Worm (Caenorhabditis elegans) whole organism, early embryonic: ENCODE measurements around the gene F36H5.13.
"Not testable (repeated sequence)": the region's sequence is repeated elsewhere in the genome, so short reads cannot be mapped to it uniquely, and the experiment has no call there.

Source experiments
- B0310.2 ChIP-seq: sonication (generic microtip); optimal IDR thresholded peaks from 2 replicates; lab custom pipeline; 2016; ENCODE audit warnings: mild to moderate bottlenecking, missing genetic modification characterization, missing compliant biosample characterization
- F13C5.2 ChIP-seq: sonication (generic microtip); optimal IDR thresholded peaks from 2 replicates; lab custom pipeline; 2017; ENCODE audit warnings: mild to moderate bottlenecking, missing genetic modification characterization, inconsistent platforms, missing compliant biosample characterization
- aly-1 ChIP-seq: sonication (generic microtip); optimal IDR thresholded peaks from 2 replicates; lab custom pipeline; 2016; ENCODE audit warnings: missing genetic modification characterization, missing compliant biosample characterization
- ama-1 ChIP-seq: fragments of 150-350 bp; optimal IDR thresholded peaks from 2 replicates; lab custom pipeline; 2014
- ceh-13 ChIP-seq: fragments of 200-800 bp; sonication (Bioruptor generic); optimal IDR thresholded peaks from 2 replicates; lab custom pipeline; 2018; ENCODE audit warnings: mild to moderate bottlenecking, missing genetic modification characterization, missing compliant biosample characterization
- ceh-36 ChIP-seq: sonication (generic microtip); optimal IDR thresholded peaks from 2 replicates; lab custom pipeline; 2016; ENCODE audit warnings: missing genetic modification characterization, inconsistent platforms, missing compliant biosample characterization
- ets-7 ChIP-seq: sonication (generic microtip); optimal IDR thresholded peaks from 2 replicates; lab custom pipeline; 2016; ENCODE audit warnings: missing genotype, missing genetic modification characterization, missing compliant biosample characterization
- flt-1 ChIP-seq: fragments of 200-800 bp; sonication (Bioruptor generic); IDR thresholded peaks from 2 replicates; pipeline ENCODE4 v1.3.6; 2022; ENCODE audit warnings: missing genetic modification characterization, missing compliant biosample characterization
- hmbx-1 ChIP-seq: sonication (generic microtip); optimal IDR thresholded peaks from 2 replicates; lab custom pipeline; 2016; ENCODE audit warnings: mild to moderate bottlenecking, missing genetic modification characterization, missing compliant biosample characterization
- hmg-4 ChIP-seq: fragments of 200-800 bp; sonication (Bioruptor generic); optimal IDR thresholded peaks from 2 replicates; lab custom pipeline; 2018; ENCODE audit warnings: mild to moderate bottlenecking, missing genetic modification characterization, missing compliant biosample characterization
- hnd-1 ChIP-seq: sonication (generic microtip); optimal IDR thresholded peaks from 2 replicates; lab custom pipeline; 2016; ENCODE audit warnings: missing genetic modification characterization, missing compliant biosample characterization
- pes-1 ChIP-seq: fragments of 200-800 bp; sonication (Bioruptor generic); IDR thresholded peaks from 2 replicates; pipeline ENCODE4 v1.3.6; 2022; ENCODE audit warnings: missing genetic modification reagents, missing genetic modification characterization, missing compliant biosample characterization
- scrt-1 ChIP-seq: fragments of 200-800 bp; sonication (Bioruptor generic); IDR thresholded peaks from 2 replicates; pipeline ENCODE4 v1.3.6; 2022; ENCODE audit warnings: missing genetic modification characterization, missing compliant biosample characterization
- sea-1 ChIP-seq: fragments of 200-800 bp; sonication (Bioruptor generic); conservative IDR thresholded peaks from 2 replicates; pipeline ENCODE4 v1.3.6; 2022; ENCODE audit warnings: missing genetic modification characterization, missing compliant biosample characterization
- tbx-11 ChIP-seq: fragments of 200-800 bp; sonication (Bioruptor generic); IDR thresholded peaks from 2 replicates; pipeline ENCODE4 v1.3.6; 2022; ENCODE audit warnings: missing genetic modification characterization, missing compliant biosample characterization
- tbx-37 ChIP-seq: fragments of 200-800 bp; sonication (Bioruptor generic); conservative IDR thresholded peaks from 2 replicates; pipeline ENCODE4 v1.3.6; 2022; ENCODE audit warnings: missing genetic modification reagents, missing genetic modification characterization, missing compliant biosample characterization
- tra-4 ChIP-seq: sonication (generic microtip); optimal IDR thresholded peaks from 2 replicates; lab custom pipeline; 2017; ENCODE audit warnings: missing genetic modification characterization, missing compliant biosample characterization

Gene F36H5.13

DNA sequence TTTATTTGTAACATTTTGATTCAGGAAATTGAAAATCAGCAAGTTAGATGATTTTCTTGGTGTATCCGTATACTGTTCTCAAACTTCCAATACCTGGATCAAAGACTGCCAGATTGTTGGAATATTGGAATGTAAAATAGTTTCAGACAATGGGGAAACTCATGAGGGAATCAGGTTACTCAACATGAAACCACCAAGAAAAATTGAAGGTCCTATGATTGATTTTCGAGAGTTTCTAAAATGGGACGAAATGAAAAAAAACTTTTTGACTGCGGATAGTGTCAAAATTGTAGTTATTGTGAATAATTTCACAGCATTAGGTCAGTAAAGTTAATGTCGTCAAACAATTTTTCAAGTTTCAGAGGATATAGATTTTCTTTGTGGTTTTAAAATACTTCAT lies 21.5 kb upstream of the F36H5.13 start, which contains the start of gene math-3:
Gene math-3, plus strand, starts transcription at position 301 of the 400 bp plus-strand sequence.
- no peak for TF ChIP-seq flt-1 (GFP tag; lab: Robert Waterston, UW)

- TF ChIP-seq aly-1 (tag; lab: Kevin White, UChicago); ets-7 (tag; lab: Kevin White, UChicago); hmbx-1: not testable (repeated sequence)
Measured at ce11 chrII:1771347-1771746, 21.0 kb upstream of the F36H5.13 start, which contains the start of gene math-26. Gene math-26 (plus strand): TSS chrII:1771647.

ce11 chrII:1766715-1767114 lies 16.4 kb upstream of the F36H5.13 start:
- TF ChIP-seq ceh-13 (no peak), hmbx-1 (no peak), B0310.2 (tag; lab: Kevin White, UChicago) (no peak), hmg-4 (no peak), ets-7 (tag; lab: Kevin White, UChicago) (no peak), pes-1 (no peak), sea-1 (GFP tag; lab: Robert Waterston, UW) (no peak), tra-4 (no peak), scrt-1 (GFP tag; lab: Robert Waterston, UW) (no peak), F13C5.2 (tag; lab: Kevin White, UChicago) (no peak), aly-1 (tag; lab: Kevin White, UChicago) (no peak)

DNA sequence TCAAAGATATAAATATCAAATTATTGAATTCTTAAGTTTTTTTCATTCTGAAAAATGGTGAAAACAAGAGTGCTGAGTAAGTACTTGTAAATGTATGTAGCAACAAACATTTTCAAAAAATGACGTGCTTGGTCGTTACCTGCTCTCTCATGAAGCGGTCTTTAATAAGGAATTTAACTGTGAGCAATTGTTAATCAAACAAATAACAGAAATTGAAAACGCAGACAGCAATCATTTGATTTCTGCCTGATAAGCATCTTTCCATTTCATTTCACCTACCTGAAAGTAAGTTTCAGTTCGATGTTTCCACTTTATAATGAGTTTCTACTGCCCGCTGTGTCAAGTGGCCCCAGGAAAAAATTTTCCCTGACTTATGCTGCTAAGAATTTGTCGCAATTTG lies 12.8 kb upstream of the F36H5.13 start, which contains the start of gene math-28:
Gene math-28, plus strand, starts transcription at position 301 of the 400 bp plus-strand sequence.
- no peak for TF ChIP-seq ceh-13
- TF ChIP-seq sea-1 (GFP tag; lab: Robert Waterston, UW) = no peak
- TF ChIP-seq ets-7 (tag; lab: Kevin White, UChicago) = no peak
- no peak for TF ChIP-seq tbx-11 (GFP tag; lab: Robert Waterston, UW)
- no peak for TF ChIP-seq pes-1
- TF ChIP-seq F13C5.2 (tag; lab: Kevin White, UChicago) = no peak
- no peak for TF ChIP-seq ceh-36 (tag; lab: Kevin White, UChicago)
- TF ChIP-seq B0310.2 (tag; lab: Kevin White, UChicago) = no peak
- TF ChIP-seq hnd-1 = no peak
- no peak for TF ChIP-seq scrt-1 (GFP tag; lab: Robert Waterston, UW)
- no peak for TF ChIP-seq hmbx-1
- TF ChIP-seq ama-1 (lab: Kevin White, UChicago) = no peak
- TF ChIP-seq hmg-4 = no peak
- TF ChIP-seq tra-4 = no peak
- no peak for TF ChIP-seq tbx-37 (GFP tag; lab: Robert Waterston, UW)
- no peak for TF ChIP-seq flt-1 (GFP tag; lab: Robert Waterston, UW)
- no peak for TF ChIP-seq aly-1 (tag; lab: Kevin White, UChicago)

ce11 chrII:1761564-1761963 lies 11.3 kb upstream of the F36H5.13 start, which contains the start of gene F36H5.4:
Gene F36H5.4 (plus strand): TSS chrII:1761864.
- TF ChIP-seq tbx-37 (GFP tag; lab: Robert Waterston, UW) (no peak), B0310.2 (tag; lab: Kevin White, UChicago) (no peak), aly-1 (tag; lab: Kevin White, UChicago) (no peak), ceh-36 (tag; lab: Kevin White, UChicago) (no peak), sea-1 (GFP tag; lab: Robert Waterston, UW) (no peak), ama-1 (lab: Kevin White, UChicago) (no peak), tra-4 (no peak), ets-7 (tag; lab: Kevin White, UChicago) (no peak), scrt-1 (GFP tag; lab: Robert Waterston, UW) (no peak), pes-1 (no peak), hmbx-1 (no peak), F13C5.2 (tag; lab: Kevin White, UChicago) (no peak), ceh-13 (no peak), hnd-1 (no peak), flt-1 (GFP tag; lab: Robert Waterston, UW) (no peak), tbx-11 (GFP tag; lab: Robert Waterston, UW) (no peak), hmg-4 (no peak)

- TF ChIP-seq pes-1 = no peak
- TF ChIP-seq hnd-1 = no peak
- no peak for TF ChIP-seq B0310.2 (tag; lab: Kevin White, UChicago)
- TF ChIP-seq sea-1 (GFP tag; lab: Robert Waterston, UW) = no peak
- TF ChIP-seq tbx-37 (GFP tag; lab: Robert Waterston, UW) = no peak
- TF ChIP-seq hmbx-1 = no peak
- TF ChIP-seq ama-1 (lab: Kevin White, UChicago) = no peak
- no peak for TF ChIP-seq tra-4
- TF ChIP-seq flt-1 (GFP tag; lab: Robert Waterston, UW) = no peak
- TF ChIP-seq aly-1 (tag; lab: Kevin White, UChicago) = no peak
- no peak for TF ChIP-seq scrt-1 (GFP tag; lab: Robert Waterston, UW)
- TF ChIP-seq ets-7 (tag; lab: Kevin White, UChicago) = no peak
- no peak for TF ChIP-seq F13C5.2 (tag; lab: Kevin White, UChicago)
- no peak for TF ChIP-seq tbx-11 (GFP tag; lab: Robert Waterston, UW)
- TF ChIP-seq hmg-4 = no peak
Measured at ce11 chrII:1759602-1760001, 9.3 kb upstream of the F36H5.13 start, which contains the start of gene F36H5.18. Gene F36H5.18 (plus strand): TSS chrII:1759902.

DNA sequence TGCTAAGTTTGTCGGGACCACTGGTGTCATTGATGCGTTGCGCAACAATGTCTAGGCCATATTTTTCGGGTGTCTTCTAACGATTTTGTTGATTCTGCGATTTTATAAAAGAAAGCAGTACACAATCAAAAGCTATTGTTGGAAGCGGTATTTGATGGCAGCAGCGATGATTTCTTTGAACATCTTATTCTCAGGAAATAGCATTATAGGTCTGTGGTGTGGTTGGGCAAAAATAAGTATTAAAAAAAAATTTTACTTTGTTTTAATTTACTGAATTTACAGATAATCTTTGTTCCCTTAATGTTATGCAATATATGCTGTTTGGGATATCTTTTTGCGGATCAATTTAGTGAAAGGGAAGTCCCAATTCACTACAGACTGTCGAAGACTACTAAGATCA lies 6.7 kb upstream of the F36H5.13 start, which contains the start of gene F36H5.10:
Gene F36H5.10, plus strand, starts transcription at position 301 of the 400 bp plus-strand sequence.
- no peak for TF ChIP-seq ceh-36 (tag; lab: Kevin White, UChicago)
- TF ChIP-seq B0310.2 (tag; lab: Kevin White, UChicago) = no peak
- no peak for TF ChIP-seq flt-1 (GFP tag; lab: Robert Waterston, UW)

- TF ChIP-seq ets-7 (tag; lab: Kevin White, UChicago) (no peak), scrt-1 (GFP tag; lab: Robert Waterston, UW) (no peak), pes-1 (no peak), hmg-4 (no peak), sea-1 (GFP tag; lab: Robert Waterston, UW) (no peak), aly-1 (tag; lab: Kevin White, UChicago) (no peak), F13C5.2 (tag; lab: Kevin White, UChicago) (no peak), tra-4 (no peak), B0310.2 (tag; lab: Kevin White, UChicago) (no peak), hmbx-1 (no peak), flt-1 (GFP tag; lab: Robert Waterston, UW) (no peak), ceh-36 (tag; lab: Kevin White, UChicago) (no peak), ceh-13 (no peak), ama-1 (lab: Kevin White, UChicago) (no peak), tbx-37 (GFP tag; lab: Robert Waterston, UW) (no peak), hnd-1 (no peak), tbx-11 (GFP tag; lab: Robert Waterston, UW) (no peak)
Measured at ce11 chrII:1756582-1756981, 6.3 kb upstream of the F36H5.13 start, which contains the start of gene fbxb-53. Gene fbxb-53 (plus strand): TSS chrII:1756882.
